Fruit fly (Drosophila melanogaster) whole organism, wandering third instar larva: ENCODE measurements around the gene sty.

ENCODE experiments used
- Abd-B ChIP-seq: fragments of >200 bp; optimal IDR thresholded peaks from 2 replicates; lab custom pipeline; 2017; ENCODE audit warnings: missing biosample characterization, missing genetic modification characterization
- CG32264 ChIP-seq: fragments of 200-800 bp; sonication (Bioruptor generic); optimal IDR thresholded peaks from 2 replicates; lab custom pipeline; 2016; ENCODE audit warnings: missing biosample characterization, missing genetic modification characterization
- CG9705 ChIP-seq: fragments of 200-800 bp; sonication (Bioruptor generic); optimal IDR thresholded peaks from 2 replicates; lab custom pipeline; 2018; ENCODE audit warnings: missing biosample characterization, mild to moderate bottlenecking, missing genetic modification characterization
- CrebA ChIP-seq: fragments of 200-800 bp; sonication (Bioruptor generic); optimal IDR thresholded peaks from 2 replicates; lab custom pipeline; 2016; ENCODE audit warnings: missing biosample characterization, mild to moderate bottlenecking, missing genetic modification characterization, borderline replicate concordance
- Dfd ChIP-seq: fragments of >200 bp; optimal IDR thresholded peaks from 2 replicates; lab custom pipeline; 2017; ENCODE audit warnings: missing biosample characterization, missing genetic modification characterization
- Dif ChIP-seq: fragments of 200-275, 200-300 bp; sonication (Bioruptor generic); optimal IDR thresholded peaks from 2 replicates; lab custom pipeline; 2018; ENCODE audit warnings: missing biosample characterization, missing genetic modification characterization; ENCODE audit not compliant: partially characterized antibody
- GATAd ChIP-seq: sonication (Bioruptor generic); optimal IDR thresholded peaks from 2 replicates; lab custom pipeline; 2016; ENCODE audit warnings: missing biosample characterization, missing genetic modification characterization
- HLH106 ChIP-seq: fragments of 200-800 bp; optimal IDR thresholded peaks from 3 replicates; lab custom pipeline; 2019; ENCODE audit warnings: missing biosample characterization, mild to moderate bottlenecking, missing genetic modification characterization, moderate library complexity
- Hnf4 ChIP-seq: fragments of 200-800 bp; sonication (Bioruptor generic); optimal IDR thresholded peaks from 2 replicates; lab custom pipeline; 2016; ENCODE audit warnings: missing biosample characterization, mild to moderate bottlenecking, missing genetic modification characterization
- Hr78 ChIP-seq: fragments of >200 bp; optimal IDR thresholded peaks from 2 replicates; lab custom pipeline; 2017; ENCODE audit warnings: missing biosample characterization, missing genetic modification characterization
- Hr83 ChIP-seq: fragments of 200-300 bp; sonication (Bioruptor generic); optimal IDR thresholded peaks from 2 replicates; lab custom pipeline; 2016; ENCODE audit warnings: missing biosample characterization, mild to moderate bottlenecking, missing genetic modification characterization, moderate library complexity; ENCODE audit not compliant: poor library complexity, severe bottlenecking
- Jra ChIP-seq: sonication (Bioruptor generic); optimal IDR thresholded peaks from 2 replicates; lab custom pipeline; 2016; ENCODE audit warnings: missing biosample characterization, missing genetic modification characterization
- Mio ChIP-seq: sonication (Bioruptor generic); optimal IDR thresholded peaks from 2 replicates; lab custom pipeline; 2016; ENCODE audit warnings: missing biosample characterization, missing genetic modification characterization
- Myc ChIP-seq: fragments of >200 bp; optimal IDR thresholded peaks from 2 replicates; lab custom pipeline; 2017
- N ChIP-seq: fragments of >200 bp; optimal IDR thresholded peaks from 2 replicates; lab custom pipeline; 2018; ENCODE audit warnings: missing biosample characterization, missing external identifiers, missing genetic modification characterization
- OdsH ChIP-seq: fragments of 200-800 bp; sonication (Bioruptor generic); optimal IDR thresholded peaks from 2 replicates; lab custom pipeline; 2016; ENCODE audit warnings: missing biosample characterization, mild to moderate bottlenecking, missing genetic modification characterization
- Rel ChIP-seq, 2 experiments: fragments of 200-800 bp; sonication (Bioruptor generic) in 1 of 2; optimal IDR thresholded peaks; 2 replicates in 1 of 2; 3 replicates in 1 of 2; lab custom pipeline; 2016 to 2019; ENCODE audit warnings: mild to moderate bottlenecking in 2 of 2, missing biosample characterization in 2 of 2, missing genetic modification characterization in 2 of 2, moderate library complexity in 1 of 2
- Sp1 ChIP-seq: fragments of 200-800 bp; sonication (Bioruptor generic); optimal IDR thresholded peaks from 3 replicates; lab custom pipeline; 2019; ENCODE audit warnings: missing biosample characterization, mild to moderate bottlenecking, missing genetic modification characterization, moderate library complexity
- Vsx2 ChIP-seq: fragments of 200-300, 225-300 bp; sonication (Bioruptor generic); optimal IDR thresholded peaks from 2 replicates; lab custom pipeline; 2018; ENCODE audit warnings: missing biosample characterization, missing genetic modification characterization; ENCODE audit not compliant: partially characterized antibody
- br ChIP-seq: fragments of 200-800 bp; sonication (Bioruptor generic); optimal IDR thresholded peaks from 2 replicates; lab custom pipeline; 2016; ENCODE audit warnings: missing biosample characterization, missing genetic modification characterization
- brk ChIP-seq: fragments of 200-800 bp; sonication (Bioruptor generic); optimal IDR thresholded peaks from 2 replicates; lab custom pipeline; 2016; ENCODE audit warnings: missing biosample characterization, mild to moderate bottlenecking, missing genetic modification characterization
- dl ChIP-seq, 2 experiments: fragments of 175-275, 200-275 bp in 1 of 2; fragments of 200-275 bp in 1 of 2; sonication (Bioruptor generic); optimal IDR thresholded peaks; lab custom pipeline; 2018; ENCODE audit warnings: mild to moderate bottlenecking in 2 of 2, missing biosample characterization in 2 of 2, missing genetic modification characterization in 2 of 2, moderate library complexity in 2 of 2; ENCODE audit not compliant: partially characterized antibody in 2 of 2, insufficient read depth in 1 of 2
- dmrt93B ChIP-seq: fragments of 200-800 bp; sonication (Bioruptor generic); optimal IDR thresholded peaks from 2 replicates; lab custom pipeline; 2018; ENCODE audit warnings: missing biosample characterization, mild to moderate bottlenecking, missing genetic modification characterization
- dsf ChIP-seq: sonication (Bioruptor generic); optimal IDR thresholded peaks from 2 replicates; lab custom pipeline; 2016; ENCODE audit warnings: missing biosample characterization, missing genetic modification characterization, borderline replicate concordance
- ey ChIP-seq: fragments of 200-800 bp; sonication (Bioruptor generic); optimal IDR thresholded peaks from 2 replicates; lab custom pipeline; 2016; ENCODE audit warnings: missing biosample characterization, missing genetic modification characterization
- foxo ChIP-seq, 2 experiments: fragments of 200-800 bp; sonication (Bioruptor generic); optimal IDR thresholded peaks; 2 replicates in 1 of 2; 3 replicates in 1 of 2; lab custom pipeline; 2016 to 2017; ENCODE audit warnings: missing biosample characterization in 2 of 2, missing genetic modification characterization in 2 of 2
- fru ChIP-seq: fragments of 200-800 bp; sonication (Bioruptor generic); optimal IDR thresholded peaks from 3 replicates; lab custom pipeline; 2016; ENCODE audit warnings: missing biosample characterization, mild to moderate bottlenecking, missing genetic modification characterization
- h ChIP-seq: fragments of 200-800 bp; sonication (Bioruptor generic); optimal IDR thresholded peaks from 3 replicates; lab custom pipeline; 2016; ENCODE audit warnings: missing biosample characterization, mild to moderate bottlenecking, missing genetic modification characterization
- jim ChIP-seq: fragments of 175-275, 200-325 bp; sonication (Bioruptor generic); optimal IDR thresholded peaks from 2 replicates; lab custom pipeline; 2016; ENCODE audit warnings: missing biosample characterization, mild to moderate bottlenecking, missing genetic modification characterization
- lola ChIP-seq: fragments of >200 bp; optimal IDR thresholded peaks from 2 replicates; lab custom pipeline; 2017; ENCODE audit warnings: missing biosample characterization, missing genetic modification characterization
- pan ChIP-seq: fragments of >200 bp; optimal IDR thresholded peaks from 2 replicates; lab custom pipeline; 2017
- psq ChIP-seq: fragments of 200-800 bp; sonication (Bioruptor generic); optimal IDR thresholded peaks from 3 replicates; lab custom pipeline; 2017; ENCODE audit warnings: missing biosample characterization, mild to moderate bottlenecking, missing genetic modification characterization, moderate library complexity
- rgr ChIP-seq: fragments of 200-800 bp; sonication (Bioruptor generic); optimal IDR thresholded peaks from 3 replicates; lab custom pipeline; 2016; ENCODE audit warnings: missing biosample characterization, mild to moderate bottlenecking, missing genetic modification characterization
- sage ChIP-seq: fragments of 200-800 bp; sonication (Bioruptor generic); optimal IDR thresholded peaks from 2 replicates; lab custom pipeline; 2016; ENCODE audit warnings: missing biosample characterization, mild to moderate bottlenecking, missing genetic modification characterization
- sv ChIP-seq: fragments of 200-800 bp; sonication (Bioruptor generic); optimal IDR thresholded peaks from 3 replicates; lab custom pipeline; 2016; ENCODE audit warnings: missing biosample characterization, missing genetic modification characterization
- tai ChIP-seq: sonication (Bioruptor generic); optimal IDR thresholded peaks from 2 replicates; lab custom pipeline; 2016; ENCODE audit warnings: missing biosample characterization, missing genetic modification characterization
- usp ChIP-seq: fragments of >200 bp; optimal IDR thresholded peaks from 2 replicates; lab custom pipeline; 2017; ENCODE audit warnings: missing biosample characterization, missing genetic modification characterization
- woc ChIP-seq: sonication (Bioruptor generic); optimal IDR thresholded peaks from 2 replicates; lab custom pipeline; 2016; ENCODE audit warnings: missing biosample characterization, mild to moderate bottlenecking, missing genetic modification characterization

Gene sty

dm6 chr3L:3398496-3398895 is 26.2 kb downstream of the sty start:
- TF ChIP-seq Rel (GFP tag; optimal IDR thresholded peaks at IDR 0.05; lab: Kevin White, UChicago) (no peak), Rel (tag; optimal IDR thresholded peaks at IDR 0.05; lab: Kevin White, UChicago) (no peak), N (GFP tag; lab: Kevin White, UChicago) (no peak), HLH106 (no peak), jim (no peak), fru (GFP tag; lab: Kevin White, UChicago) (no peak), sv (GFP tag; lab: Kevin White, UChicago) (no peak), pan (no peak), OdsH (GFP tag; lab: Kevin White, UChicago) (no peak), Dif (GFP tag; lab: Kevin White, UChicago) (no peak), Jra (no peak), h (GFP tag; lab: Kevin White, UChicago) (no peak), rgr (no peak), usp (GFP tag; lab: Kevin White, UChicago) (no peak)

dm6 chr3L:3397849-3398248 is 26.9 kb downstream of the sty start:
- TF ChIP-seq Myc (lab: Kevin White, UChicago) = no peak
- peak in 1 of 2 experiments; percentile 86 for TF ChIP-seq foxo (GFP tag; optimal IDR thresholded peaks at IDR 0.05; lab: Kevin White, UChicago)
- TF ChIP-seq Abd-B (GFP tag; lab: Kevin White, UChicago) = no peak
- TF ChIP-seq N (GFP tag; lab: Kevin White, UChicago) = no peak
- no peak for TF ChIP-seq pan
- peak; percentile 85 for TF ChIP-seq sage (GFP tag; lab: Kevin White, UChicago)
- TF ChIP-seq fru (GFP tag; lab: Kevin White, UChicago) = peak; percentile 85
- peak; percentile 90 for TF ChIP-seq Sp1 (GFP tag; lab: Kevin White, UChicago)
- TF ChIP-seq h (GFP tag; lab: Kevin White, UChicago) = peak; percentile 93
- peak; percentile 88 for TF ChIP-seq ey (GFP tag; lab: Kevin White, UChicago)
- TF ChIP-seq dmrt93B (GFP tag; lab: Kevin White, UChicago) = peak; percentile 78
- TF ChIP-seq dsf (GFP tag; lab: Kevin White, UChicago) = peak; percentile 25
- TF ChIP-seq rgr = peak; percentile 87
- peak; percentile 89 for TF ChIP-seq OdsH (GFP tag; lab: Kevin White, UChicago)
- no peak for TF ChIP-seq lola (GFP tag; lab: Kevin White, UChicago)
- TF ChIP-seq Hr83 = no peak
- TF ChIP-seq CG9705 = peak; percentile 80
- TF ChIP-seq br (GFP tag; lab: Kevin White, UChicago) = peak; percentile 84
- TF ChIP-seq jim = no peak
- no peak for TF ChIP-seq GATAd
- TF ChIP-seq CG32264 (GFP tag; lab: Kevin White, UChicago) = peak; percentile 80
- peak; percentile 84 for TF ChIP-seq psq (GFP tag; lab: Kevin White, UChicago)
- peak; percentile 76 for TF ChIP-seq brk
- no peak for TF ChIP-seq Dfd (GFP tag; lab: Kevin White, UChicago)
- no peak for TF ChIP-seq Hr78 (GFP tag; lab: Kevin White, UChicago)
- peak; percentile 84 for TF ChIP-seq woc (GFP tag; lab: Kevin White, UChicago)
- peak; percentile 58 for TF ChIP-seq CrebA (GFP tag; lab: Kevin White, UChicago)
- TF ChIP-seq Rel (GFP tag; optimal IDR thresholded peaks at IDR 0.05; lab: Kevin White, UChicago) = peak; percentile 54
- peak; percentile 49 for TF ChIP-seq Rel (tag; optimal IDR thresholded peaks at IDR 0.05; lab: Kevin White, UChicago)
- TF ChIP-seq usp (GFP tag; lab: Kevin White, UChicago) = no peak
- TF ChIP-seq Jra = peak; percentile 57
- no peak for TF ChIP-seq dl (GFP tag; optimal IDR thresholded peaks at IDR 0.05; lab: Kevin White, UChicago; ENCODE audit: insufficient read depth in 1 of 2, partially characterized antibody in 2 of 2)
- TF ChIP-seq sv (GFP tag; lab: Kevin White, UChicago) = no peak
- TF ChIP-seq Dif (GFP tag; lab: Kevin White, UChicago) = no peak
- TF ChIP-seq Mio (GFP tag; lab: Kevin White, UChicago) = no peak
- peak; percentile 91 for TF ChIP-seq HLH106
- TF ChIP-seq Vsx2 (GFP tag; lab: Kevin White, UChicago) = no peak
- TF ChIP-seq Hnf4 (GFP tag; lab: Kevin White, UChicago) = peak; percentile 82
- TF ChIP-seq tai = peak; percentile 72
